Fruit fly (Drosophila melanogaster): ENCODE data around the gene CG34043.

The CG34043 gene

dm6 chr2L:10246785-10247190, 33.9 kb downstream of the CG34043 start, which contains the start of gene chico (continued):
- no peak for TF ChIP-seq CG15479 (GFP tag; optimal IDR thresholded peaks at IDR 0.05)
- peak; percentile 99 for TF ChIP-seq CG11560 (tag; IDR thresholded peaks at IDR 0.05)
- no peak for TF ChIP-seq CG4328 (GFP tag; optimal IDR thresholded peaks at IDR 0.05)
- TF ChIP-seq CG13894 (tag; optimal IDR thresholded peaks at IDR 0.05) = no peak
- TF ChIP-seq mld (GFP tag; IDR thresholded peaks at IDR 0.05; ENCODE audit: partially characterized antibody) = no peak
- TF ChIP-seq sob (GFP tag; IDR thresholded peaks at IDR 0.05) = no peak
- TF ChIP-seq CG9609 (GFP tag; optimal IDR thresholded peaks at IDR 0.05) = no peak
- TF ChIP-seq eyg (GFP tag; optimal IDR thresholded peaks at IDR 0.05) = no peak
- TF ChIP-seq trh (GFP tag; optimal IDR thresholded peaks at IDR 0.05) = no peak
- no peak for TF ChIP-seq CG11398 (GFP tag; optimal IDR thresholded peaks at IDR 0.05)
- TF ChIP-seq her (GFP tag; optimal IDR thresholded peaks at IDR 0.05) = peak; percentile 42
- no peak for TF ChIP-seq CG6654 (GFP tag; optimal IDR thresholded peaks at IDR 0.05)
- TF ChIP-seq hbn (GFP tag; IDR thresholded peaks at IDR 0.05; ENCODE audit: partially characterized antibody) = peak; percentile 52
- TF ChIP-seq CG17186 (GFP tag; optimal IDR thresholded peaks at IDR 0.05) = peak; percentile 17
- TF ChIP-seq nau (GFP tag; optimal IDR thresholded peaks at IDR 0.05) = no peak
- no peak for TF ChIP-seq CkIIα-i1 (GFP tag; IDR thresholded peaks at IDR 0.05)
- TF ChIP-seq CG17328 (GFP tag; IDR thresholded peaks at IDR 0.05) = no peak
- TF ChIP-seq GATAe (GFP tag; conservative IDR thresholded peaks at IDR 0.05) = no peak
- no peak; the same call in 1 of the 2 replicates for TF ChIP-seq amos (GFP tag; IDR thresholded peaks at IDR 0.05; ENCODE audit: partially characterized antibody)
- TF ChIP-seq zfh1 (GFP tag; IDR thresholded peaks at IDR 0.05) = no peak
- TF ChIP-seq CG15269 (tag; optimal IDR thresholded peaks at IDR 0.05) = no peak
- no peak for TF ChIP-seq usp (GFP tag; optimal IDR thresholded peaks at IDR 0.05)
- TF ChIP-seq MESR4 (GFP tag; optimal IDR thresholded peaks at IDR 0.05) = peak; percentile 79
- no peak for TF ChIP-seq chif (GFP tag; optimal IDR thresholded peaks at IDR 0.05)
- TF ChIP-seq prd (optimal IDR thresholded peaks at IDR 0.05) = no peak
- TF ChIP-seq prd (GFP tag; IDR thresholded peaks at IDR 0.05) = no peak
- TF ChIP-seq unc-4 (GFP tag; IDR thresholded peaks at IDR 0.05; ENCODE audit: partially characterized antibody) = peak; percentile 62
- TF ChIP-seq CG16863 (GFP tag; optimal IDR thresholded peaks at IDR 0.05) = no peak
- peak; percentile 63; the same call in 1 of the 3 replicates for TF ChIP-seq CG34422 (GFP tag; IDR thresholded peaks at IDR 0.05)
- no peak for TF ChIP-seq Antp (GFP tag; optimal IDR thresholded peaks at IDR 0.05)
- TF ChIP-seq CG13624 (GFP tag; optimal IDR thresholded peaks at IDR 0.05) = peak; percentile 68
- TF ChIP-seq run (tag; optimal IDR thresholded peaks at IDR 0.05) = no peak
- TF ChIP-seq ewg (GFP tag; optimal IDR thresholded peaks at IDR 0.05) = no peak
- no peak for TF ChIP-seq insv (GFP tag; optimal IDR thresholded peaks at IDR 0.05)
- no peak for TF ChIP-seq NfI (GFP tag; optimal IDR thresholded peaks at IDR 0.05)
- no peak for TF ChIP-seq CG10959 (GFP tag; IDR thresholded peaks at IDR 0.05)
- no peak for TF ChIP-seq hth (optimal IDR thresholded peaks at IDR 0.05)
- TF ChIP-seq CG17802 (tag; optimal IDR thresholded peaks at IDR 0.05) = no peak
- TF ChIP-seq CG13424 (tag; optimal IDR thresholded peaks at IDR 0.05) = no peak
- no peak for TF ChIP-seq H15 (GFP tag; IDR thresholded peaks at IDR 0.05)
- no peak for TF ChIP-seq Meics (GFP tag; optimal IDR thresholded peaks at IDR 0.05)
- TF ChIP-seq CG8478 (optimal IDR thresholded peaks at IDR 0.05) = no peak
- TF ChIP-seq gro (GFP tag; optimal IDR thresholded peaks at IDR 0.05) = peak; percentile 47
- TF ChIP-seq bigmax (GFP tag; optimal IDR thresholded peaks at IDR 0.05) = peak; percentile 13
- no peak for TF ChIP-seq CG12744 (GFP tag; optimal IDR thresholded peaks at IDR 0.05)
- TF ChIP-seq psq (GFP tag; optimal IDR thresholded peaks at IDR 0.05) = no peak
- TF ChIP-seq CG1832 (GFP tag; optimal IDR thresholded peaks at IDR 0.05) = no peak
- peak; percentile 77 for TF ChIP-seq CG12659 (GFP tag; optimal IDR thresholded peaks at IDR 0.05)
- no peak for TF ChIP-seq toy (GFP tag; IDR thresholded peaks at IDR 0.05)
- no peak for TF ChIP-seq Fer3 (tag; optimal IDR thresholded peaks at IDR 0.05)
- no peak for TF ChIP-seq pb (GFP tag; optimal IDR thresholded peaks at IDR 0.05)
- no peak for TF ChIP-seq ac (GFP tag; optimal IDR thresholded peaks at IDR 0.05)
